Worm (Caenorhabditis elegans) whole organism, L4/young adult: ENCODE measurements around the gene hip-1.

Experiments used
- W03F9.2 ChIP-seq: fragments of 150-350 bp; optimal IDR thresholded peaks from 2 replicates; lab custom pipeline; 2014; ENCODE audit warnings: missing biosample characterization, missing genetic modification characterization
- dao-5 ChIP-seq: sonication (generic microtip); optimal IDR thresholded peaks from 2 replicates; lab custom pipeline; 2016; ENCODE audit warnings: missing genotype, missing genetic modification characterization, moderate library complexity, missing compliant biosample characterization
- him-1 ChIP-seq: sonication (generic microtip); optimal IDR thresholded peaks from 2 replicates; lab custom pipeline; 2016; ENCODE audit warnings: missing genotype, missing genetic modification reagents, missing genetic modification characterization, missing compliant biosample characterization

ce11 chrIII:13656680-13657079 is 34.4 kb upstream of the hip-1 start:
- TF ChIP-seq dao-5 (tag; lab: Kevin White, UChicago) (no peak), him-1 (no peak), W03F9.2 (tag; lab: Kevin White, UChicago) (no peak)
